Worm (Caenorhabditis elegans) whole organism, young adult: ENCODE measurements around the gene rme-1.

ENCODE experiments used
- ama-1 ChIP-seq, 3 experiments: fragments of 150-350 bp in 1 of 3; sonication (generic microtip) in 2 of 3; optimal IDR thresholded peaks; 2 replicates each; lab custom pipeline; 2014 to 2018; ENCODE audit warnings: missing biosample characterization in 2 of 3, missing genetic modification characterization in 2 of 3, missing genetic modification reagents in 2 of 3
- snpc-4 ChIP-seq, 5 experiments: fragments of 150-350 bp in 1 of 5; sonication (generic microtip) in 4 of 5; optimal IDR thresholded peaks; 2 replicates each; lab custom pipeline; 2014 to 2018; ENCODE audit warnings: missing genetic modification characterization in 5 of 5, missing biosample characterization in 3 of 5, antibody characterized with exemption in 2 of 5, mild to moderate bottlenecking in 2 of 5, missing compliant biosample characterization in 2 of 5, missing genotype in 2 of 5, moderate library complexity in 2 of 5, missing genetic modification reagents in 1 of 5
- unc-130 ChIP-seq: sonication (generic microtip); optimal IDR thresholded peaks from 2 replicates; lab custom pipeline; 2016; ENCODE audit warnings: missing genetic modification reagents, missing genetic modification characterization, missing compliant biosample characterization

DNA sequence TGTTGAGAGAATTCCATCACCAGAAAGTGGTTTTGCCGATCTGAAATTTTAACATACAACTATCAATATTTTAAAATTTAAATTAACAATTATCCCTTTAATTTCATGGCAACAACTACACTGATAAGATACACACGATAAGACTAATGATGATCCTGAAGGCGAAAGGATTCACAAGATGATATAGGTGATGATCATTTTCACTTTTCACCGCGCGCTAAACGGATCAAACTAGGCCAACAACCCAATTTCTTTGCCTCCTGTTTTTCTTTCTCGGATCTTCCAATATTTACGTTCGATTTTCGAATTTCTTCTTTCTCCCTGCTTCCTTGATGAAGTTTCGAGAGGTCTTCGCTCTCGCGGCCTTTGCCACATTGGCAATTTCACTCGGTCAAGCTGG, 50.5 kb downstream of the rme-1 start, which contains the start of gene K08B12.1:
- TF ChIP-seq snpc-4 (GFP tag; optimal IDR thresholded peaks at IDR 0.05; lab: Kevin White, UChicago) (no peak), snpc-4 (tag; optimal IDR thresholded peaks at IDR 0.05; lab: Kevin White, UChicago) (no peak), unc-130 (no peak), ama-1 (optimal IDR thresholded peaks at IDR 0.05; lab: Kevin White, UChicago) (no peak), ama-1 (GFP tag; optimal IDR thresholded peaks at IDR 0.05; lab: Kevin White, UChicago) (no peak)
